Fruit fly (Drosophila melanogaster): ENCODE measurements around the gene cib.

The cib gene

dm6 chrX:4131049-4131629 lies 25.2 kb downstream of the cib start, which contains the start of gene GlcAT-I (continued):
- peak; percentile 62 for TF ChIP-seq pzg (GFP tag; optimal IDR thresholded peaks at IDR 0.05)
- TF ChIP-seq hkb (optimal IDR thresholded peaks at IDR 0.05), result no peak
- TF ChIP-seq hkb (GFP tag; IDR thresholded peaks at IDR 0.05), result no peak
- no peak for TF ChIP-seq CG7786 (GFP tag; optimal IDR thresholded peaks at IDR 0.05)
- TF ChIP-seq row (GFP tag; IDR thresholded peaks at IDR 0.05), result no peak
- TF ChIP-seq Dp (GFP tag; optimal IDR thresholded peaks at IDR 0.05), result peak; percentile 28
- TF ChIP-seq Fer2 (tag; optimal IDR thresholded peaks at IDR 0.05), result no peak
- no peak for TF ChIP-seq CG7357 (GFP tag; IDR thresholded peaks at IDR 0.05)
- no peak for TF ChIP-seq CG1529 (GFP tag; optimal IDR thresholded peaks at IDR 0.05)
- no peak for TF ChIP-seq CG3995 (GFP tag; optimal IDR thresholded peaks at IDR 0.05)
- TF ChIP-seq CG42726 (GFP tag; IDR thresholded peaks at IDR 0.05; ENCODE audit: partially characterized antibody), result peak; percentile 17; the same call in 1 of the 2 replicates

dm6 chrX:4139043-4139442 lies 33.1 kb downstream of the cib start:
- peak in 1 of 2 experiments; percentile 82 for TF ChIP-seq Dfd (GFP tag; optimal IDR thresholded peaks at IDR 0.05)
- TF ChIP-seq CG4617 (GFP tag; optimal IDR thresholded peaks at IDR 0.05; ENCODE audit: borderline replicate concordance), result no peak
- TF ChIP-seq stwl (tag; optimal IDR thresholded peaks at IDR 0.05), result peak; percentile 96
- no peak for TF ChIP-seq CG11723 (GFP tag; optimal IDR thresholded peaks at IDR 0.05)
- no peak for TF ChIP-seq CG8359 (GFP tag; optimal IDR thresholded peaks at IDR 0.05; ENCODE audit: borderline replicate concordance)
- 0 out of 2 replicates have a peak, but pooled peaks have one; percentile 6 for TF ChIP-seq amos (GFP tag; IDR thresholded peaks at IDR 0.05; ENCODE audit: partially characterized antibody)
- TF ChIP-seq NK7.1 (GFP tag; optimal IDR thresholded peaks at IDR 0.05), result no peak
- TF ChIP-seq CG7928 (GFP tag; optimal IDR thresholded peaks at IDR 0.05), result peak; percentile 29
- TF ChIP-seq CG8290 (GFP tag; optimal IDR thresholded peaks at IDR 0.05), result peak; percentile 99
- peak; percentile 53 to 94 for TF ChIP-seq CG8290 (tag; optimal IDR thresholded peaks at IDR 0.05)
- peak; percentile 91 for TF ChIP-seq CG31365 (tag; optimal IDR thresholded peaks at IDR 0.05)
- no peak for TF ChIP-seq zen2 (GFP tag; IDR thresholded peaks at IDR 0.05; ENCODE audit: partially characterized antibody)
- 0 out of 2 replicates have a peak, but pooled peaks have one; percentile 39 for TF ChIP-seq CG42726 (GFP tag; IDR thresholded peaks at IDR 0.05; ENCODE audit: partially characterized antibody)
- TF ChIP-seq pho (GFP tag; optimal IDR thresholded peaks at IDR 0.05), result no peak
- no peak for TF ChIP-seq wor (GFP tag; IDR thresholded peaks at IDR 0.05)
- no peak for TF ChIP-seq CG17186 (GFP tag; optimal IDR thresholded peaks at IDR 0.05)
- no peak for TF ChIP-seq ATbp (GFP tag; optimal IDR thresholded peaks at IDR 0.05)

dm6 chrX:4150989-4151388 lies 45.1 kb downstream of the cib start:
- TF ChIP-seq Drgx (GFP tag; IDR thresholded peaks at IDR 0.05) (peak; percentile 55; the same call in 1 of the 2 replicates), Six4 (GFP tag; optimal IDR thresholded peaks at IDR 0.05) (no peak), hb (GFP tag; IDR thresholded peaks at IDR 0.05; ENCODE audit: partially characterized antibody) (no peak), dysf (GFP tag; IDR thresholded peaks at IDR 0.05) (0 out of 3 replicates have a peak, but pooled peaks have one; percentile 20), usp (GFP tag; optimal IDR thresholded peaks at IDR 0.05) (no peak), zen2 (GFP tag; IDR thresholded peaks at IDR 0.05; ENCODE audit: partially characterized antibody) (no peak), Sox100B (GFP tag; optimal IDR thresholded peaks at IDR 0.05) (no peak), sens (GFP tag) (peak; percentile 10), amos (GFP tag; IDR thresholded peaks at IDR 0.05; ENCODE audit: partially characterized antibody) (no peak), tio (GFP tag; optimal IDR thresholded peaks at IDR 0.05) (peak; percentile 8), CG11504 (tag; optimal IDR thresholded peaks at IDR 0.05) (peak; percentile 23), CG6689 (GFP tag; IDR thresholded peaks at IDR 0.05) (0 out of 2 replicates have a peak, but pooled peaks have one; percentile 15), Hr51 (GFP tag; optimal IDR thresholded peaks at IDR 0.05) (peak in 1 of 2 experiments; percentile 5), CG15269 (tag; optimal IDR thresholded peaks at IDR 0.05) (no peak), wor (GFP tag; IDR thresholded peaks at IDR 0.05) (no peak), CG14441 (GFP tag; IDR thresholded peaks at IDR 0.05) (peak; percentile 35; the same call in 1 of the 2 replicates), zen (tag; optimal IDR thresholded peaks at IDR 0.05) (peak; percentile 3), dpn (GFP tag; optimal IDR thresholded peaks at IDR 0.05) (no peak), ind (GFP tag; optimal IDR thresholded peaks at IDR 0.05) (peak; percentile 3), row (GFP tag; IDR thresholded peaks at IDR 0.05) (peak; percentile 56; the same call in 2 of the 3 replicates), Dref (GFP tag; IDR thresholded peaks at IDR 0.05) (no peak), CG9609 (GFP tag; optimal IDR thresholded peaks at IDR 0.05) (no peak), CG32532 (GFP tag; IDR thresholded peaks at IDR 0.05) (0 out of 2 replicates have a peak, but pooled peaks have one; percentile 7), Fer2 (tag; optimal IDR thresholded peaks at IDR 0.05) (no peak), Xrp1 (GFP tag; IDR thresholded peaks at IDR 0.05) (peak; percentile 32; the same call in 1 of the 2 replicates)
